Worm (Caenorhabditis elegans) whole organism, L1 larva: Measurements from ENCODE around the gene Y59H11AM.4.

Experiments used
- C16A3.4 ChIP-seq: fragments of 150-350 bp; optimal IDR thresholded peaks from 2 replicates; lab custom pipeline; 2014; ENCODE audit warnings: missing biosample characterization, missing genetic modification characterization
- alr-1 ChIP-seq: fragments of 200-800 bp; sonication (Bioruptor generic); optimal IDR thresholded peaks from 2 replicates; lab custom pipeline; 2018; ENCODE audit warnings: borderline replicate concordance, mild to moderate bottlenecking, missing genetic modification characterization, missing compliant biosample characterization
- ceh-63 ChIP-seq: fragments of 200-800 bp; sonication (Bioruptor generic); optimal IDR thresholded peaks from 2 replicates; lab custom pipeline; 2018; ENCODE audit warnings: mild to moderate bottlenecking, missing genetic modification characterization, missing compliant biosample characterization
- ceh-82 ChIP-seq, 3 experiments: fragments of 150-350 bp in 1 of 3; sonication (generic microtip) in 2 of 3; optimal IDR thresholded peaks; 2 replicates each; lab custom pipeline; 2014 to 2017; ENCODE audit warnings: missing biosample characterization in 3 of 3, missing genetic modification characterization in 3 of 3
- ceh-88 ChIP-seq: fragments of 200-800 bp; sonication (Bioruptor generic); IDR thresholded peaks from 2 replicates; pipeline ENCODE4 v1.3.6; 2022; ENCODE audit warnings: missing genetic modification characterization, missing compliant biosample characterization
- dpl-1 ChIP-seq, 3 experiments: fragments of 150-350 bp in 2 of 3; sonication (generic microtip) in 1 of 3; optimal IDR thresholded peaks; 2 replicates each; lab custom pipeline; 2014 to 2017; ENCODE audit warnings: missing biosample characterization in 3 of 3, missing genetic modification characterization in 3 of 3, missing genetic modification reagents in 3 of 3
- efl-1 ChIP-seq, 4 experiments: fragments of 150-350 bp; optimal IDR thresholded peaks in 3 of 4; peaks in 1 of 4; 1 replicate in 1 of 4; 2 replicates in 3 of 4; lab custom pipeline; 2014; ENCODE audit warnings: missing biosample characterization in 2 of 4, missing genetic modification characterization in 2 of 4, missing genetic modification reagents in 2 of 4
- egl-27 ChIP-seq, 2 experiments: fragments of 150-350 bp in 1 of 2; sonication (generic microtip); optimal IDR thresholded peaks; 3 replicates each; lab custom pipeline; 2017 to 2018; ENCODE audit warnings: missing biosample characterization in 2 of 2, missing genetic modification characterization in 2 of 2, missing genetic modification reagents in 2 of 2
- elt-2 ChIP-seq: sonication (generic microtip); optimal IDR thresholded peaks from 2 replicates; lab custom pipeline; 2016; ENCODE audit warnings: missing genetic modification characterization, mild to moderate bottlenecking, inconsistent platforms, missing compliant biosample characterization, missing genetic modification reagents
- fkh-10 ChIP-seq: sonication (generic microtip); optimal IDR thresholded peaks from 2 replicates; lab custom pipeline; 2017; ENCODE audit warnings: missing biosample characterization, missing genetic modification reagents, missing genetic modification characterization
- fkh-8 ChIP-seq: sonication (generic microtip); optimal IDR thresholded peaks from 2 replicates; lab custom pipeline; 2016; ENCODE audit warnings: mild to moderate bottlenecking, missing genetic modification characterization, missing compliant biosample characterization
- grh-1 ChIP-seq: fragments of 200-800 bp; sonication (Bioruptor generic); IDR thresholded peaks from 2 replicates; pipeline ENCODE4 v1.3.6; 2022; ENCODE audit warnings: missing genetic modification reagents, missing genetic modification characterization, missing compliant biosample characterization
- hlh-4 ChIP-seq: sonication (generic microtip); optimal IDR thresholded peaks from 2 replicates; lab custom pipeline; 2016; ENCODE audit warnings: mild to moderate bottlenecking, missing genetic modification characterization, missing compliant biosample characterization
- lin-13 ChIP-seq: fragments of 150-350 bp; optimal IDR thresholded peaks from 2 replicates; lab custom pipeline; 2014; ENCODE audit warnings: missing biosample characterization, missing genetic modification reagents, missing genetic modification characterization
- lin-14 ChIP-seq: fragments of 200-800 bp; sonication (Bioruptor generic); optimal IDR thresholded peaks from 2 replicates; lab custom pipeline; 2018; ENCODE audit warnings: mild to moderate bottlenecking, missing genetic modification characterization, moderate library complexity, missing compliant biosample characterization
- lin-15B ChIP-seq: fragments of 150-350 bp; sonication (generic microtip); optimal IDR thresholded peaks from 3 replicates; lab custom pipeline; 2014; ENCODE audit warnings: missing biosample characterization, missing genetic modification characterization
- lin-35 ChIP-seq, 2 experiments: fragments of 150-350 bp; optimal IDR thresholded peaks; 2 replicates each; lab custom pipeline; 2014; ENCODE audit warnings: missing biosample characterization in 2 of 2, missing genetic modification characterization in 2 of 2, missing genetic modification reagents in 2 of 2
- lir-3 ChIP-seq: sonication (generic microtip); optimal IDR thresholded peaks from 2 replicates; lab custom pipeline; 2016; ENCODE audit warnings: mild to moderate bottlenecking, missing genetic modification characterization, moderate library complexity, missing compliant biosample characterization; ENCODE audit not compliant: poor library complexity
- mab-9 ChIP-seq: fragments of 200-800 bp; sonication (Bioruptor generic); IDR thresholded peaks from 2 replicates; pipeline ENCODE4 v1.3.6; 2022; ENCODE audit warnings: missing genetic modification reagents, missing genetic modification characterization, missing compliant biosample characterization
- nhr-19 ChIP-seq: fragments of 200-800 bp; sonication (Bioruptor generic); conservative IDR thresholded peaks from 2 replicates; pipeline ENCODE4 v1.3.6; 2022; ENCODE audit warnings: missing genetic modification characterization, missing compliant biosample characterization
- nhr-20 ChIP-seq: sonication (generic microtip); optimal IDR thresholded peaks from 2 replicates; lab custom pipeline; 2016; ENCODE audit warnings: mild to moderate bottlenecking, missing genetic modification characterization, missing compliant biosample characterization
- nhr-237 ChIP-seq: fragments of 150-350 bp; optimal IDR thresholded peaks from 2 replicates; lab custom pipeline; 2014; ENCODE audit warnings: missing biosample characterization, missing genetic modification characterization
- nhr-76 ChIP-seq: sonication (generic microtip); optimal IDR thresholded peaks from 2 replicates; lab custom pipeline; 2017; ENCODE audit warnings: missing biosample characterization, missing genetic modification characterization
- nhr-84 ChIP-seq: sonication (generic microtip); optimal IDR thresholded peaks from 2 replicates; lab custom pipeline; 2017; ENCODE audit warnings: missing biosample characterization, missing genetic modification characterization
- nhr-90 ChIP-seq: sonication (generic microtip); optimal IDR thresholded peaks from 2 replicates; lab custom pipeline; 2016; ENCODE audit warnings: mild to moderate bottlenecking, missing genetic modification characterization, missing compliant biosample characterization; ENCODE audit not compliant: poor library complexity
- pqm-1 ChIP-seq: sonication (generic microtip); optimal IDR thresholded peaks from 3 replicates; lab custom pipeline; 2017; ENCODE audit warnings: missing biosample characterization, missing genetic modification characterization
- rnt-1 ChIP-seq: sonication (generic microtip); optimal IDR thresholded peaks from 2 replicates; lab custom pipeline; 2016; ENCODE audit warnings: mild to moderate bottlenecking, missing genetic modification characterization, moderate library complexity, missing compliant biosample characterization
- snpc-4 ChIP-seq: fragments of 150-350 bp; optimal IDR thresholded peaks from 2 replicates; lab custom pipeline; 2014; ENCODE audit warnings: missing biosample characterization, missing genetic modification characterization
- snu-23 ChIP-seq: sonication (generic microtip); optimal IDR thresholded peaks from 2 replicates; lab custom pipeline; 2016; ENCODE audit warnings: missing genetic modification characterization, missing compliant biosample characterization
- sox-4 ChIP-seq: sonication (generic microtip); optimal IDR thresholded peaks from 2 replicates; lab custom pipeline; 2016; ENCODE audit warnings: missing genetic modification characterization, missing compliant biosample characterization
- tbx-2 ChIP-seq: sonication (generic microtip); optimal IDR thresholded peaks from 2 replicates; lab custom pipeline; 2016; ENCODE audit warnings: missing genetic modification characterization, missing compliant biosample characterization
- unc-62 ChIP-seq: fragments of 150-350 bp; optimal IDR thresholded peaks from 2 replicates; lab custom pipeline; 2014; ENCODE audit warnings: missing biosample characterization, missing genetic modification reagents, missing genetic modification characterization
- ztf-11 ChIP-seq, 2 experiments: sonication (generic microtip); optimal IDR thresholded peaks; 2 replicates each; lab custom pipeline; 2016 to 2017; ENCODE audit warnings: missing genetic modification characterization in 2 of 2, missing biosample characterization in 1 of 2, missing compliant biosample characterization in 1 of 2

The Y59H11AM.4 gene

DNA sequence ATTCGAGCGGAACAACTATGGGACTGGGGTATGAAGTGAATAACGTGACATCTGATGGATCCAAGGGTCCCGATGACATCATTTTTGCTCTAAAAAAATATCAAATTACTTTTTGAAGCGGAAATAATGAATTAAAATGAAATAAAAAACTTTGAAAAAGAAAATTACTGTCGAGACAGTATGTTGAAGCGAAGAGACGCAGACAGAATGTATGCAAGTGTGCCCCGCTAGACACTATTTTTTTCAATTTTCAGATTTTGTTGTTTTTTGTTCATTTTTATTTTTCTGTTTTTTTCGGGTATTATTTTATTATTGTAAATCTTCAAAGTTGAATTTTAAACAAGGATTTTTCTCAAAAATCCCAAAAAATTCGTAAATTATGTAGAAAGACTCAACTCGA is 48.5 kb upstream of the Y59H11AM.4 start, which contains the start of gene F42A9.8 (continued):
- peak in 1 of 3 experiments; percentile 30 for TF ChIP-seq dpl-1 (GFP tag; optimal IDR thresholded peaks at IDR 0.05; lab: Kevin White, UChicago)
- TF ChIP-seq C16A3.4 = no peak
- TF ChIP-seq rnt-1 (tag; lab: Kevin White, UChicago) = no peak

DNA sequence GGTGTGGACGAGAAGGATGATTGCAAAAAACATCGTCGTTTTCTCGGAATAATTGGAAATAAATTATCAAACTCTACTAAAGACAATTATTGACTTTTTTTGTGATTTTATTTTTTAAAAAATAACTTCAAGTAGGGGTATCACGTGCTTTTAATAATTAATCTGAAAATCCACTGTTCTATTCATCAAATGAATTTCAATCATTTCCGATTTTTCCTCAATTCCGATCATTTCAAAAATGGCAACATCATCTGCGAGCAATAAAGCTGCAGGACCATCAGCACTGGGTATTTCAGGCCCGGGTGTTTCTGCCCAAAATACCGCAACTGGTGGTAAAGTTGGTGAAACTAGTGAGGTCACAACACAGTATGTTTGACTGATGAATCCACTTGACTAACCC is 46.9 kb upstream of the Y59H11AM.4 start, which contains the start of the genes F42A9.7 and F42A9.3:
Gene F42A9.7 (minus strand): TSS at position 101 of the 400 bp plus-strand sequence.
Gene F42A9.3 (plus strand): TSS at position 214 of the 400 bp plus-strand sequence.
- no peak for TF ChIP-seq lin-13
- no peak for TF ChIP-seq pqm-1 (tag; lab: Kevin White, UChicago)
- no peak for TF ChIP-seq snu-23 (GFP tag; lab: Kevin White, UChicago)
- no peak for TF ChIP-seq mab-9 (GFP tag; lab: Robert Waterston, UW)
- TF ChIP-seq lin-15B (tag; lab: Kevin White, UChicago) = no peak
- TF ChIP-seq fkh-10 (GFP tag; lab: Kevin White, UChicago) = no peak
- no peak for TF ChIP-seq ztf-11 (tag; optimal IDR thresholded peaks at IDR 0.05; lab: Kevin White, UChicago)
- no peak for TF ChIP-seq nhr-19 (GFP tag; lab: Robert Waterston, UW)
- TF ChIP-seq ceh-88 (GFP tag; lab: Robert Waterston, UW) = no peak
- no peak for TF ChIP-seq fkh-8
- TF ChIP-seq nhr-90 (tag; lab: Kevin White, UChicago) = no peak
- no peak for TF ChIP-seq tbx-2
- TF ChIP-seq lin-14 = no peak
- no peak for TF ChIP-seq ceh-82 (tag; optimal IDR thresholded peaks at IDR 0.05; lab: Kevin White, UChicago)
- TF ChIP-seq nhr-76 (tag; lab: Kevin White, UChicago) = no peak
- TF ChIP-seq nhr-237 = no peak
- no peak for TF ChIP-seq unc-62
- TF ChIP-seq lin-35 (GFP tag; optimal IDR thresholded peaks at IDR 0.05; lab: Kevin White, UChicago) = no peak
- no peak for TF ChIP-seq grh-1 (GFP tag; lab: Robert Waterston, UW)

DNA sequence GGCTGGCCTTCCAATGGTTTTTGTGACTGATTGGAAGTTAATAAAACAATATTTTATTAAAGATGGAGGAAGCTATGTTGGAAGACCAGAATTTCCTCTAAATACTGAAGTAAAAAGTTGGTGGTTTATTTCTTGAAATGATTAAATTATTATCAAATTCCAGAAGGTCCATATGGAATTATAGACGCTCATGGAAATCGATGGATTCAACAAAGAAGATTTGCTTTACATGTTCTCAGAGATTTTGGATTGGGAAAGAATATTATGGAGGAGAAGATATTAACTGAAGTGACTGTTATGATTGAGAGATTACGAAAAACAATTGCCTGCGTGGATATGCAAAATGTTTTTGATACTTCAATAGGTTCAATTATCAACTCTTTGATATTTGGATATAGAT is 45.2 kb upstream of the Y59H11AM.4 start:
- TF ChIP-seq nhr-20 (tag; lab: Kevin White, UChicago) (no peak), tbx-2 (no peak), hlh-4 (tag; lab: Kevin White, UChicago) (no peak), alr-1 (no peak), egl-27 (tag; optimal IDR thresholded peaks at IDR 0.05; lab: Kevin White, UChicago) (no peak), ceh-63 (GFP tag; lab: Kevin White, UChicago) (no peak), lir-3 (tag; lab: Kevin White, UChicago) (no peak), lin-14 (no peak), snpc-4 (tag; lab: Kevin White, UChicago) (no peak), sox-4 (no peak)

DNA sequence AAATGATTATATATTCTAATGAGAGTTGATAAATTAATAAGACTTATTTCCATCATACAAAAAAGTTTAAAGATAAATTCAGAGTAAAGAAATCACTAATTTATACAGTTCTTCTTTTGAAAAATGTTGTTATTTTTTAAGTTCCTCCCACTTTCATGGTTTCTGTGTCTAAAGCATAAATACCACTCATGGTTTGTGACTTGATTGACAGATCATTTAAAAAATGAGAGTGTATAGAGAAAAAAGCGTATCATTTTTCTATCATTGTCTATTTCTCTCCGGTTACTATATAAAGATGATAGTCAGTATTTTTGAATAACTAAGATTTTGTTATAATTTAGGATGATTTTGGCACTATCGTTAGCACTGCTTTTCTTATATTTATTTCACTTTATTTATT is 44.5 kb upstream of the Y59H11AM.4 start, which contains the start of gene cyp-33E3:
Gene cyp-33E3 (plus strand): TSS at position 316 of the 400 bp plus-strand sequence.
- peak; percentile 24 for TF ChIP-seq lin-14
- no peak for TF ChIP-seq nhr-84 (tag; lab: Kevin White, UChicago)
- no peak for TF ChIP-seq efl-1 (optimal IDR thresholded peaks at IDR 0.05; lab: Kevin White, UChicago)
- TF ChIP-seq efl-1 (GFP tag; optimal IDR thresholded peaks at IDR 0.05 in 1 of 2; lab: Kevin White, UChicago) = peak in 1 of 2 experiments; percentile 11

DNA sequence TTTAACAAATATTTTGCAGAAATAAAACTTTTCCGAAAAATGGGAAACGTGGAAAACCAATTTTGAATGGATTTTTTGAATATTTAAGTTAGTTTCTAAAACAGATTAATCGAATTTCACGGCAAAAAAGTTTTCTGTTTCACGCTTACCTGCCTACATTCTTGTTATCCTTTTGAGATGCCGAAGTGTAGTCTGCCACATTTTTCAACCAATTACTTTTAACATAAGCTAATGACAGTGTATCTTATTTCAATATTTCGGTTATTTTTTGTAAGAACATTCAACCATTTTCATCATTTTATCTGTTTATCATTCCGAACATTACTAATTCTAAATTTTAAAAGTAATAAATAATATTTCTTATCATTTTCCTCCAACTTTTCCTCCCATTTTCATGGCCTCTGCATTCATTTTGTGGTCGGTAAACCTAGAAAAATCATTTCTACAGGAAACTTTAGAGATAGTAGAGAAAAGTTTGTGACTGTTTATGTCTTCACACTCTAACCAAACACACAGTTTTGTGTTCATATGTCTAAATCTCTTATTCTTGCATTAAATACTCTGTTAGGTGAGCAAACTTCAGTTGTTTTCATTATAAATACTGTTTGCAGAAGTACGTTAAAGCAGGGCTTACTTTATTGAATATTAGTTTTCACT is 41.9 kb upstream of the Y59H11AM.4 start, which contains the start of the genes F42A9.17 and cyp-33E2:
Gene F42A9.17 (minus strand): TSS at position 51 of the 657 bp plus-strand sequence.
Gene cyp-33E2 (plus strand): TSS at position 449 of the 657 bp plus-strand sequence.
- peak; percentile 60 for TF ChIP-seq elt-2 (tag; lab: Kevin White, UChicago)
- peak; percentile 64 for TF ChIP-seq lin-14
- TF ChIP-seq unc-62 = no peak
